Worm (Caenorhabditis elegans): ENCODE measurements around the gene npa-1.
"Not testable (repeated sequence)": the region's sequence is repeated elsewhere in the genome, so short reads cannot be mapped to it uniquely, and the experiment has no call there.

npa-1 gene

ce11 chrV:7051133-7051765 is 24.3 kb upstream of the npa-1 start, which contains the start of the genes tofu-2 and spig-1:
Gene tofu-2 (minus strand): TSS chrV:7051248.
Gene spig-1 (plus strand): TSS chrV:7051715.
- no peak for TF ChIP-seq nhr-237 (tag; optimal IDR thresholded peaks at IDR 0.05)
- TF ChIP-seq ceh-82 (tag; optimal IDR thresholded peaks at IDR 0.05): no peak
- no peak for TF ChIP-seq lin-15B (tag; optimal IDR thresholded peaks at IDR 0.05)
- TF ChIP-seq ZK546.5 (tag; optimal IDR thresholded peaks at IDR 0.05): no peak
- TF ChIP-seq nhr-12 (tag; optimal IDR thresholded peaks at IDR 0.05): no peak
- TF ChIP-seq elt-3 (tag; optimal IDR thresholded peaks at IDR 0.05): no peak
- TF ChIP-seq nhr-76 (tag; optimal IDR thresholded peaks at IDR 0.05): no peak
- no peak for TF ChIP-seq nhr-11 (tag; optimal IDR thresholded peaks at IDR 0.05)
- TF ChIP-seq tbx-2 (tag; optimal IDR thresholded peaks at IDR 0.05): no peak
- no peak for TF ChIP-seq fkh-10 (GFP tag; optimal IDR thresholded peaks at IDR 0.05)
- TF ChIP-seq ama-1 (optimal IDR thresholded peaks at IDR 0.05): no peak
- no peak for TF ChIP-seq egl-5 (tag; optimal IDR thresholded peaks at IDR 0.05)
- no peak for TF ChIP-seq hmg-11 (tag; optimal IDR thresholded peaks at IDR 0.05)
- no peak for TF ChIP-seq ztf-11 (tag; optimal IDR thresholded peaks at IDR 0.05)
- TF ChIP-seq mml-1 (tag; optimal IDR thresholded peaks at IDR 0.05): no peak
- TF ChIP-seq skn-1 (tag; optimal IDR thresholded peaks at IDR 0.05): no peak
- no peak for TF ChIP-seq fkh-2 (tag; optimal IDR thresholded peaks at IDR 0.05)
- no peak for TF ChIP-seq nhr-77 (tag; optimal IDR thresholded peaks at IDR 0.05)
- TF ChIP-seq nhr-28 (tag; optimal IDR thresholded peaks at IDR 0.05): no peak
- no peak for TF ChIP-seq zag-1 (tag; optimal IDR thresholded peaks at IDR 0.05)

- no peak for TF ChIP-seq elt-2 (tag; optimal IDR thresholded peaks at IDR 0.05)
- TF ChIP-seq mdl-1 (tag; optimal IDR thresholded peaks at IDR 0.05): no peak
- TF ChIP-seq pha-4 (tag; optimal IDR thresholded peaks at IDR 0.05): no peak
- no peak for TF ChIP-seq nhr-237 (tag; optimal IDR thresholded peaks at IDR 0.05)
- TF ChIP-seq ZK546.5 (tag; optimal IDR thresholded peaks at IDR 0.05): no peak
- no peak for TF ChIP-seq skn-1 (tag; optimal IDR thresholded peaks at IDR 0.05)
- TF ChIP-seq lin-15B (tag; optimal IDR thresholded peaks at IDR 0.05): no peak
- TF ChIP-seq nhr-43 (tag; optimal IDR thresholded peaks at IDR 0.05; ENCODE audit: poor library complexity, severe bottlenecking): no peak
- TF ChIP-seq egl-5 (tag; optimal IDR thresholded peaks at IDR 0.05): no peak
- no peak for TF ChIP-seq unc-62 (GFP tag; optimal IDR thresholded peaks at IDR 0.05)
- TF ChIP-seq fkh-10 (GFP tag; optimal IDR thresholded peaks at IDR 0.05): no peak
- no peak for TF ChIP-seq R02D3.7 (tag; optimal IDR thresholded peaks at IDR 0.05)
- TF ChIP-seq fos-1 (tag; optimal IDR thresholded peaks at IDR 0.05): no peak
- TF ChIP-seq nhr-76 (tag; optimal IDR thresholded peaks at IDR 0.05): no peak
- TF ChIP-seq nhr-25 (tag; optimal IDR thresholded peaks at IDR 0.05): no peak
- no peak for TF ChIP-seq ztf-11 (tag; optimal IDR thresholded peaks at IDR 0.05)
- no peak for TF ChIP-seq elt-1 (tag; optimal IDR thresholded peaks at IDR 0.05)
Measured at ce11 chrV:7053100-7053499, 22.5 kb upstream of the npa-1 start, which contains the start of gene txt-17. Gene txt-17 (minus strand): TSS chrV:7053200.

- TF ChIP-seq nhr-237 (tag; optimal IDR thresholded peaks at IDR 0.05): no peak
- no peak for TF ChIP-seq nhr-67 (tag; optimal IDR thresholded peaks at IDR 0.05)
- TF ChIP-seq nhr-43 (tag; optimal IDR thresholded peaks at IDR 0.05; ENCODE audit: poor library complexity, severe bottlenecking): no peak
- TF ChIP-seq ztf-4 (tag; optimal IDR thresholded peaks at IDR 0.05): no peak
- TF ChIP-seq zag-1 (tag; optimal IDR thresholded peaks at IDR 0.05): no peak
- TF ChIP-seq jun-1 (tag; optimal IDR thresholded peaks at IDR 0.05): no peak
- no peak for TF ChIP-seq ceh-82 (tag; optimal IDR thresholded peaks at IDR 0.05)
- TF ChIP-seq lsy-12 (tag; optimal IDR thresholded peaks at IDR 0.05): no peak
- TF ChIP-seq nhr-23 (tag; optimal IDR thresholded peaks at IDR 0.05): no peak
- no peak for TF ChIP-seq ceh-9 (tag; optimal IDR thresholded peaks at IDR 0.05)
- TF ChIP-seq ceh-16 (tag; optimal IDR thresholded peaks at IDR 0.05): no peak
- no peak for TF ChIP-seq nhr-12 (tag; optimal IDR thresholded peaks at IDR 0.05)
- no peak for TF ChIP-seq pha-4 (tag; optimal IDR thresholded peaks at IDR 0.05)
- no peak for TF ChIP-seq elt-1 (tag; optimal IDR thresholded peaks at IDR 0.05)
- TF ChIP-seq mml-1 (tag; optimal IDR thresholded peaks at IDR 0.05): no peak
- TF ChIP-seq ZK546.5 (tag; optimal IDR thresholded peaks at IDR 0.05): no peak
- no peak for TF ChIP-seq unc-62 (GFP tag; optimal IDR thresholded peaks at IDR 0.05)
- TF ChIP-seq daf-12 (tag; optimal IDR thresholded peaks at IDR 0.05): no peak
- no peak for TF ChIP-seq egl-5 (tag; optimal IDR thresholded peaks at IDR 0.05)
Measured at ce11 chrV:7054598-7054997, 21.0 kb upstream of the npa-1 start, which contains the start of gene spig-8. Gene spig-8 (plus strand): TSS chrV:7054898.

- not testable (repeated sequence) for TF ChIP-seq nhr-28, egl-5, pha-4 (tag; optimal IDR thresholded peaks at IDR 0.05)
Measured at ce11 chrV:7057795-7058194, 17.8 kb upstream of the npa-1 start, which contains the start of gene Y57E12AL.2. Gene Y57E12AL.2 (plus strand): TSS chrV:7058095.
